Worm (Caenorhabditis elegans) whole organism, early embryonic: ENCODE data around the gene dab-1.

Experiments
- B0310.2 ChIP-seq: sonication (generic microtip); optimal IDR thresholded peaks from 2 replicates; lab custom pipeline; 2016; ENCODE audit warnings: mild to moderate bottlenecking, missing genetic modification characterization, missing compliant biosample characterization
- F13C5.2 ChIP-seq: sonication (generic microtip); optimal IDR thresholded peaks from 2 replicates; lab custom pipeline; 2017; ENCODE audit warnings: mild to moderate bottlenecking, missing genetic modification characterization, inconsistent platforms, missing compliant biosample characterization
- aly-1 ChIP-seq: sonication (generic microtip); optimal IDR thresholded peaks from 2 replicates; lab custom pipeline; 2016; ENCODE audit warnings: missing genetic modification characterization, missing compliant biosample characterization
- ama-1 ChIP-seq: fragments of 150-350 bp; optimal IDR thresholded peaks from 2 replicates; lab custom pipeline; 2014
- ceh-13 ChIP-seq: fragments of 200-800 bp; sonication (Bioruptor generic); optimal IDR thresholded peaks from 2 replicates; lab custom pipeline; 2018; ENCODE audit warnings: mild to moderate bottlenecking, missing genetic modification characterization, missing compliant biosample characterization
- ceh-36 ChIP-seq: sonication (generic microtip); optimal IDR thresholded peaks from 2 replicates; lab custom pipeline; 2016; ENCODE audit warnings: missing genetic modification characterization, inconsistent platforms, missing compliant biosample characterization
- ets-7 ChIP-seq: sonication (generic microtip); optimal IDR thresholded peaks from 2 replicates; lab custom pipeline; 2016; ENCODE audit warnings: missing genotype, missing genetic modification characterization, missing compliant biosample characterization
- flt-1 ChIP-seq: fragments of 200-800 bp; sonication (Bioruptor generic); IDR thresholded peaks from 2 replicates; pipeline ENCODE4 v1.3.6; 2022; ENCODE audit warnings: missing genetic modification characterization, missing compliant biosample characterization
- hmbx-1 ChIP-seq: sonication (generic microtip); optimal IDR thresholded peaks from 2 replicates; lab custom pipeline; 2016; ENCODE audit warnings: mild to moderate bottlenecking, missing genetic modification characterization, missing compliant biosample characterization
- hmg-4 ChIP-seq: fragments of 200-800 bp; sonication (Bioruptor generic); optimal IDR thresholded peaks from 2 replicates; lab custom pipeline; 2018; ENCODE audit warnings: mild to moderate bottlenecking, missing genetic modification characterization, missing compliant biosample characterization
- hnd-1 ChIP-seq: sonication (generic microtip); optimal IDR thresholded peaks from 2 replicates; lab custom pipeline; 2016; ENCODE audit warnings: missing genetic modification characterization, missing compliant biosample characterization
- pes-1 ChIP-seq: fragments of 200-800 bp; sonication (Bioruptor generic); IDR thresholded peaks from 2 replicates; pipeline ENCODE4 v1.3.6; 2022; ENCODE audit warnings: missing genetic modification reagents, missing genetic modification characterization, missing compliant biosample characterization
- scrt-1 ChIP-seq: fragments of 200-800 bp; sonication (Bioruptor generic); IDR thresholded peaks from 2 replicates; pipeline ENCODE4 v1.3.6; 2022; ENCODE audit warnings: missing genetic modification characterization, missing compliant biosample characterization
- sea-1 ChIP-seq: fragments of 200-800 bp; sonication (Bioruptor generic); conservative IDR thresholded peaks from 2 replicates; pipeline ENCODE4 v1.3.6; 2022; ENCODE audit warnings: missing genetic modification characterization, missing compliant biosample characterization
- tbx-11 ChIP-seq: fragments of 200-800 bp; sonication (Bioruptor generic); IDR thresholded peaks from 2 replicates; pipeline ENCODE4 v1.3.6; 2022; ENCODE audit warnings: missing genetic modification characterization, missing compliant biosample characterization
- tbx-37 ChIP-seq: fragments of 200-800 bp; sonication (Bioruptor generic); conservative IDR thresholded peaks from 2 replicates; pipeline ENCODE4 v1.3.6; 2022; ENCODE audit warnings: missing genetic modification reagents, missing genetic modification characterization, missing compliant biosample characterization
- tra-4 ChIP-seq: sonication (generic microtip); optimal IDR thresholded peaks from 2 replicates; lab custom pipeline; 2017; ENCODE audit warnings: missing genetic modification characterization, missing compliant biosample characterization

Gene dab-1

ce11 chrII:8259674-8260073 is 37.5 kb downstream of the dab-1 start:
- TF ChIP-seq ama-1 (lab: Kevin White, UChicago), result no peak
- TF ChIP-seq aly-1 (tag; lab: Kevin White, UChicago), result no peak
- no peak for TF ChIP-seq tbx-37 (GFP tag; lab: Robert Waterston, UW)
- no peak for TF ChIP-seq ceh-13 (GFP tag; lab: Kevin White, UChicago)
- TF ChIP-seq ceh-36 (tag; lab: Kevin White, UChicago), result no peak
- no peak for TF ChIP-seq tra-4 (tag; lab: Kevin White, UChicago)
- TF ChIP-seq flt-1, result no peak
- TF ChIP-seq F13C5.2 (tag; lab: Kevin White, UChicago), result no peak
- TF ChIP-seq hmbx-1 (tag; lab: Kevin White, UChicago), result no peak
- no peak for TF ChIP-seq sea-1 (GFP tag; lab: Robert Waterston, UW)
- TF ChIP-seq hnd-1 (tag; lab: Kevin White, UChicago), result no peak
- no peak for TF ChIP-seq ets-7
- TF ChIP-seq scrt-1 (GFP tag; lab: Robert Waterston, UW), result no peak
- no peak for TF ChIP-seq hmg-4
- TF ChIP-seq pes-1 (GFP tag; lab: Robert Waterston, UW), result no peak
- no peak for TF ChIP-seq tbx-11 (GFP tag; lab: Robert Waterston, UW)
- TF ChIP-seq B0310.2 (tag; lab: Kevin White, UChicago), result no peak

ce11 chrII:8263562-8263961 is 41.4 kb downstream of the dab-1 start:
- TF ChIP-seq hnd-1 (tag; lab: Kevin White, UChicago) (no peak), ama-1 (lab: Kevin White, UChicago) (no peak), hmbx-1 (tag; lab: Kevin White, UChicago) (no peak), aly-1 (tag; lab: Kevin White, UChicago) (no peak), ets-7 (no peak), F13C5.2 (tag; lab: Kevin White, UChicago) (no peak), ceh-13 (GFP tag; lab: Kevin White, UChicago) (no peak), tra-4 (tag; lab: Kevin White, UChicago) (no peak)

- no peak for TF ChIP-seq tbx-11 (GFP tag; lab: Robert Waterston, UW)
- TF ChIP-seq flt-1, result no peak
- TF ChIP-seq hmg-4, result no peak
- no peak for TF ChIP-seq pes-1 (GFP tag; lab: Robert Waterston, UW)
- no peak for TF ChIP-seq ceh-36 (tag; lab: Kevin White, UChicago)
Measured at ce11 chrII:8264619-8265018, 42.4 kb downstream of the dab-1 start, which contains the start of gene srdh-1. Gene srdh-1 (plus strand): TSS chrII:8264661.

- no peak for TF ChIP-seq sea-1 (GFP tag; lab: Robert Waterston, UW)
- TF ChIP-seq aly-1 (tag; lab: Kevin White, UChicago), result no peak
- TF ChIP-seq B0310.2 (tag; lab: Kevin White, UChicago), result no peak
- TF ChIP-seq ceh-13 (GFP tag; lab: Kevin White, UChicago), result no peak
- TF ChIP-seq tbx-11 (GFP tag; lab: Robert Waterston, UW), result no peak
- no peak for TF ChIP-seq ceh-36 (tag; lab: Kevin White, UChicago)
- no peak for TF ChIP-seq tbx-37 (GFP tag; lab: Robert Waterston, UW)
- no peak for TF ChIP-seq hmbx-1 (tag; lab: Kevin White, UChicago)
- TF ChIP-seq ets-7, result no peak
Measured at ce11 chrII:8266559-8266958, 44.4 kb downstream of the dab-1 start.

- TF ChIP-seq hnd-1 (tag; lab: Kevin White, UChicago) (no peak), tra-4 (tag; lab: Kevin White, UChicago) (no peak), ama-1 (lab: Kevin White, UChicago) (no peak), ceh-13 (GFP tag; lab: Kevin White, UChicago) (no peak), tbx-11 (GFP tag; lab: Robert Waterston, UW) (no peak), tbx-37 (GFP tag; lab: Robert Waterston, UW) (no peak), sea-1 (GFP tag; lab: Robert Waterston, UW) (no peak), hmg-4 (no peak), ceh-36 (tag; lab: Kevin White, UChicago) (no peak), aly-1 (tag; lab: Kevin White, UChicago) (no peak), flt-1 (no peak), scrt-1 (GFP tag; lab: Robert Waterston, UW) (no peak)
Measured at ce11 chrII:8267679-8268078, 45.5 kb downstream of the dab-1 start.

ce11 chrII:8269351-8269750 is 47.2 kb downstream of the dab-1 start, which contains the start of gene K01C8.2:
Gene K01C8.2 (minus strand): TSS chrII:8269451.
- TF ChIP-seq hnd-1 (tag; lab: Kevin White, UChicago) (no peak), F13C5.2 (tag; lab: Kevin White, UChicago) (no peak), pes-1 (GFP tag; lab: Robert Waterston, UW) (no peak), sea-1 (GFP tag; lab: Robert Waterston, UW) (no peak), tra-4 (tag; lab: Kevin White, UChicago) (no peak), ama-1 (lab: Kevin White, UChicago) (no peak), hmg-4 (no peak), ets-7 (no peak), tbx-37 (GFP tag; lab: Robert Waterston, UW) (no peak), B0310.2 (tag; lab: Kevin White, UChicago) (no peak), aly-1 (tag; lab: Kevin White, UChicago) (no peak), tbx-11 (GFP tag; lab: Robert Waterston, UW) (no peak), ceh-13 (GFP tag; lab: Kevin White, UChicago) (no peak)

- TF ChIP-seq scrt-1 (GFP tag; lab: Robert Waterston, UW) (no peak), flt-1 (no peak), hnd-1 (tag; lab: Kevin White, UChicago) (no peak), ceh-13 (GFP tag; lab: Kevin White, UChicago) (no peak), B0310.2 (tag; lab: Kevin White, UChicago) (no peak), ets-7 (no peak), sea-1 (GFP tag; lab: Robert Waterston, UW) (no peak)
Measured at ce11 chrII:8269855-8270647, 47.9 kb downstream of the dab-1 start, which contains the start of gene tdc-1. Gene tdc-1 (plus strand): TSS chrII:8270597.
